Worm (Caenorhabditis elegans) whole organism, L1 larva: ENCODE data around the gene hmg-4.

Source experiments
- C16A3.4 ChIP-seq: fragments of 150-350 bp; optimal IDR thresholded peaks from 2 replicates; lab custom pipeline; 2014; ENCODE audit warnings: missing biosample characterization, missing genetic modification characterization
- F16B12.6 ChIP-seq: fragments of 150-350 bp; optimal IDR thresholded peaks from 2 replicates; lab custom pipeline; 2014; ENCODE audit warnings: missing biosample characterization, missing genetic modification characterization
- alr-1 ChIP-seq: fragments of 200-800 bp; sonication (Bioruptor generic); optimal IDR thresholded peaks from 2 replicates; lab custom pipeline; 2018; ENCODE audit warnings: borderline replicate concordance, mild to moderate bottlenecking, missing genetic modification characterization, missing compliant biosample characterization
- aly-2 ChIP-seq: fragments of 150-350 bp; optimal IDR thresholded peaks from 2 replicates; lab custom pipeline; 2014; ENCODE audit warnings: missing biosample characterization, missing genetic modification characterization
- ama-1 ChIP-seq: fragments of 150-350 bp; optimal IDR thresholded peaks from 2 replicates; lab custom pipeline; 2014
- blmp-1 ChIP-seq: fragments of 150-350 bp; optimal IDR thresholded peaks from 2 replicates; lab custom pipeline; 2014; ENCODE audit warnings: missing biosample characterization, missing genetic modification characterization
- ceh-82 ChIP-seq, 3 experiments: fragments of 150-350 bp in 1 of 3; sonication (generic microtip) in 2 of 3; optimal IDR thresholded peaks; 2 replicates each; lab custom pipeline; 2014 to 2017; ENCODE audit warnings: missing biosample characterization in 3 of 3, missing genetic modification characterization in 3 of 3
- ceh-88 ChIP-seq: fragments of 200-800 bp; sonication (Bioruptor generic); IDR thresholded peaks from 2 replicates; pipeline ENCODE4 v1.3.6; 2022; ENCODE audit warnings: missing genetic modification characterization, missing compliant biosample characterization
- dpl-1 ChIP-seq, 3 experiments: fragments of 150-350 bp in 2 of 3; sonication (generic microtip) in 1 of 3; optimal IDR thresholded peaks; 2 replicates each; lab custom pipeline; 2014 to 2017; ENCODE audit warnings: missing biosample characterization in 3 of 3, missing genetic modification characterization in 3 of 3, missing genetic modification reagents in 3 of 3
- efl-1 ChIP-seq, 4 experiments: fragments of 150-350 bp; optimal IDR thresholded peaks in 3 of 4; peaks in 1 of 4; 1 replicate in 1 of 4; 2 replicates in 3 of 4; lab custom pipeline; 2014; ENCODE audit warnings: missing biosample characterization in 2 of 4, missing genetic modification characterization in 2 of 4, missing genetic modification reagents in 2 of 4
- egl-27 ChIP-seq, 2 experiments: fragments of 150-350 bp in 1 of 2; sonication (generic microtip); optimal IDR thresholded peaks; 3 replicates each; lab custom pipeline; 2017 to 2018; ENCODE audit warnings: missing biosample characterization in 2 of 2, missing genetic modification characterization in 2 of 2, missing genetic modification reagents in 2 of 2
- elt-3 ChIP-seq, 6 experiments: fragments of 150-350 bp in 1 of 6; sonication (generic microtip); optimal IDR thresholded peaks; 2 replicates each; lab custom pipeline; 2017 to 2018; ENCODE audit warnings: missing biosample characterization in 6 of 6, missing genetic modification characterization in 6 of 6, inconsistent platforms in 1 of 6
- fkh-10 ChIP-seq: sonication (generic microtip); optimal IDR thresholded peaks from 2 replicates; lab custom pipeline; 2017; ENCODE audit warnings: missing biosample characterization, missing genetic modification reagents, missing genetic modification characterization
- fkh-4 ChIP-seq: sonication (generic microtip); optimal IDR thresholded peaks from 2 replicates; lab custom pipeline; 2016; ENCODE audit warnings: missing compliant biosample characterization, missing genetic modification characterization, borderline replicate concordance
- hlh-17 ChIP-seq: fragments of 200-800 bp; sonication (Bioruptor generic); optimal IDR thresholded peaks from 2 replicates; lab custom pipeline; 2018; ENCODE audit warnings: missing genetic modification characterization, mild to moderate bottlenecking, missing compliant biosample characterization, moderate library complexity, borderline replicate concordance
- hpl-2 ChIP-seq: fragments of 150-350 bp; optimal IDR thresholded peaks from 2 replicates; lab custom pipeline; 2014; ENCODE audit warnings: missing biosample characterization, missing genetic modification reagents, missing genetic modification characterization
- irx-1 ChIP-seq: sonication (generic microtip); optimal IDR thresholded peaks from 2 replicates; lab custom pipeline; 2016; ENCODE audit warnings: missing genetic modification characterization, missing compliant biosample characterization
- lin-14 ChIP-seq: fragments of 200-800 bp; sonication (Bioruptor generic); optimal IDR thresholded peaks from 2 replicates; lab custom pipeline; 2018; ENCODE audit warnings: mild to moderate bottlenecking, missing genetic modification characterization, moderate library complexity, missing compliant biosample characterization
- lin-15B ChIP-seq: fragments of 150-350 bp; sonication (generic microtip); optimal IDR thresholded peaks from 3 replicates; lab custom pipeline; 2014; ENCODE audit warnings: missing biosample characterization, missing genetic modification characterization
- lin-35 ChIP-seq, 2 experiments: fragments of 150-350 bp; optimal IDR thresholded peaks; 2 replicates each; lab custom pipeline; 2014; ENCODE audit warnings: missing biosample characterization in 2 of 2, missing genetic modification characterization in 2 of 2, missing genetic modification reagents in 2 of 2
- lin-39 ChIP-seq: fragments of 150-350 bp; optimal IDR thresholded peaks from 2 replicates; lab custom pipeline; 2014; ENCODE audit warnings: missing biosample characterization, missing genetic modification reagents, missing genetic modification characterization
- lsy-2 ChIP-seq, 2 experiments: fragments of 150-350 bp; optimal IDR thresholded peaks; 2 replicates each; lab custom pipeline; 2014; ENCODE audit warnings: missing biosample characterization in 2 of 2, missing genetic modification characterization in 2 of 2
- mdl-1 ChIP-seq, 2 experiments: fragments of 150-350 bp; optimal IDR thresholded peaks; 2 replicates each; lab custom pipeline; 2014 to 2017; ENCODE audit warnings: missing biosample characterization in 2 of 2, missing genetic modification characterization in 2 of 2, inconsistent platforms in 1 of 2
- mep-1 ChIP-seq: fragments of 150-350 bp; optimal IDR thresholded peaks from 2 replicates; lab custom pipeline; 2014; ENCODE audit warnings: missing biosample characterization, missing genetic modification characterization
- nhr-12 ChIP-seq: sonication (generic microtip); optimal IDR thresholded peaks from 2 replicates; lab custom pipeline; 2017; ENCODE audit warnings: missing biosample characterization, missing genetic modification characterization
- nhr-20 ChIP-seq: sonication (generic microtip); optimal IDR thresholded peaks from 2 replicates; lab custom pipeline; 2016; ENCODE audit warnings: mild to moderate bottlenecking, missing genetic modification characterization, missing compliant biosample characterization
- nhr-237 ChIP-seq: fragments of 150-350 bp; optimal IDR thresholded peaks from 2 replicates; lab custom pipeline; 2014; ENCODE audit warnings: missing biosample characterization, missing genetic modification characterization
- nhr-47 ChIP-seq: sonication (generic microtip); optimal IDR thresholded peaks from 2 replicates; lab custom pipeline; 2016; ENCODE audit warnings: mild to moderate bottlenecking, missing genetic modification characterization, moderate library complexity, missing compliant biosample characterization
- nhr-71 ChIP-seq: sonication (generic microtip); optimal IDR thresholded peaks from 2 replicates; lab custom pipeline; 2016; ENCODE audit warnings: mild to moderate bottlenecking, missing genetic modification characterization, moderate library complexity, missing compliant biosample characterization
- nhr-76 ChIP-seq: sonication (generic microtip); optimal IDR thresholded peaks from 2 replicates; lab custom pipeline; 2017; ENCODE audit warnings: missing biosample characterization, missing genetic modification characterization
- nhr-77 ChIP-seq: fragments of 150-350 bp; optimal IDR thresholded peaks from 2 replicates; lab custom pipeline; 2014; ENCODE audit warnings: missing biosample characterization, missing genetic modification characterization
- nhr-84 ChIP-seq: sonication (generic microtip); optimal IDR thresholded peaks from 2 replicates; lab custom pipeline; 2017; ENCODE audit warnings: missing biosample characterization, missing genetic modification characterization
- nhr-85 ChIP-seq: sonication (generic microtip); peaks from one replicate; lab custom pipeline; 2016; ENCODE audit warnings: missing genetic modification characterization, inconsistent platforms, missing compliant biosample characterization
- pag-3 ChIP-seq: sonication (generic microtip); optimal IDR thresholded peaks from 2 replicates; lab custom pipeline; 2017; ENCODE audit warnings: missing genetic modification characterization, mild to moderate bottlenecking, missing compliant biosample characterization, antibody characterized with exemption, borderline replicate concordance; ENCODE audit not compliant: insufficient read depth
- rnt-1 ChIP-seq: sonication (generic microtip); optimal IDR thresholded peaks from 2 replicates; lab custom pipeline; 2016; ENCODE audit warnings: mild to moderate bottlenecking, missing genetic modification characterization, moderate library complexity, missing compliant biosample characterization
- snu-23 ChIP-seq: sonication (generic microtip); optimal IDR thresholded peaks from 2 replicates; lab custom pipeline; 2016; ENCODE audit warnings: missing genetic modification characterization, missing compliant biosample characterization
- sptf-1 ChIP-seq: fragments of 150-350 bp; optimal IDR thresholded peaks from 2 replicates; lab custom pipeline; 2014; ENCODE audit warnings: missing biosample characterization, missing genetic modification characterization
- sup-37 ChIP-seq: fragments of 200-800 bp; sonication (Bioruptor generic); optimal IDR thresholded peaks from 2 replicates; lab custom pipeline; 2018; ENCODE audit warnings: mild to moderate bottlenecking, missing genetic modification characterization, missing compliant biosample characterization
- swsn-7 ChIP-seq: sonication (generic microtip); optimal IDR thresholded peaks from 2 replicates; lab custom pipeline; 2016; ENCODE audit warnings: missing genetic modification characterization, missing compliant biosample characterization
- unc-30 ChIP-seq: sonication (generic microtip); optimal IDR thresholded peaks from 2 replicates; lab custom pipeline; 2017; ENCODE audit warnings: missing biosample characterization, missing genetic modification characterization
- unc-86 ChIP-seq: sonication (generic microtip); optimal IDR thresholded peaks from 2 replicates; lab custom pipeline; 2016; ENCODE audit warnings: missing genetic modification characterization, missing compliant biosample characterization
- xbp-1 ChIP-seq: sonication (generic microtip); optimal IDR thresholded peaks from 2 replicates; lab custom pipeline; 2016; ENCODE audit warnings: missing genetic modification characterization, missing compliant biosample characterization
- zip-4 ChIP-seq: fragments of 200-800 bp; sonication (Bioruptor generic); optimal IDR thresholded peaks from 2 replicates; lab custom pipeline; 2018; ENCODE audit warnings: mild to moderate bottlenecking, missing genetic modification characterization, moderate library complexity, missing compliant biosample characterization

hmg-4 gene

DNA sequence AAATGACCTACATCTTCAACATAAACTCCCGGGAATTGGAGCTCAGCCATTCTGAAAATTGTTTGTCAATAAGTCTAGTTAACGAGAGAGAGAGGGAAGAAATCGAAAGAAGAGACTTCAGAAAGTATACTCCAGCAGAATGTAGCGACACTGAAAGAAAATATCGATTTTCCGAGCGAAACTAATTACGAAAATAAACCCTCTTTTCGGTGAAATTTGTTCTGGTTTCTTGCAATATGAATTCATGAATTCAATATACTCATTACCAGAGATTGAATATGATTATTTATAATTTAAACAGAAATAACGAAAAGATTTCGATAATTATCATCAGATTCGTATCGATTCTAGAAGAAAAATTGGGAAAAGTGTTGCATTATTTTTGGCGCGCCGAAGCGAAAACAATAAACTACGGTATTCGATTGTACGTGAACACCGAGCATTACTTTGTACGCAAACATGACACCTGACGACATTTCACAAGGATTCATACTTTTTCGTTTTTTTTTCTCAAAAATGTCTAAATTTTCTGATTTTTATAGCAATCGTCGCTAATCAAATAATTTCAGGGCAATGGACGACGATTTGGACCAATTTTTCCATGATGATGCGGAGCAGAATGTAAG, at the start of gene hmg-4, which contains the start of gene T20B12.3:
Gene hmg-4 (minus strand): TSS at position 51 of the 626 bp plus-strand sequence.
Gene T20B12.3 (plus strand): TSS at position 570 of the 626 bp plus-strand sequence.
- TF ChIP-seq snu-23 (GFP tag; lab: Kevin White, UChicago): peak; percentile 58
- TF ChIP-seq swsn-7 (tag; lab: Kevin White, UChicago): peak; percentile 18
- TF ChIP-seq lin-15B (tag; lab: Kevin White, UChicago): peak; percentile 18
- no peak for TF ChIP-seq alr-1
- peak; percentile 9 for TF ChIP-seq fkh-10 (GFP tag; lab: Kevin White, UChicago)
- TF ChIP-seq mep-1 (tag; lab: Kevin White, UChicago): peak; percentile 44
- peak; percentile 85 for TF ChIP-seq F16B12.6 (tag; lab: Kevin White, UChicago)
- peak; percentile 55 for TF ChIP-seq nhr-71 (tag; lab: Kevin White, UChicago)
- peak in 1 of 2 experiments; percentile 41 for TF ChIP-seq mdl-1 (tag; optimal IDR thresholded peaks at IDR 0.05; lab: Kevin White, UChicago)
- TF ChIP-seq lsy-2 (tag; optimal IDR thresholded peaks at IDR 0.05; lab: Kevin White, UChicago): peak; percentile 93 to 98
- no peak for TF ChIP-seq hpl-2
- TF ChIP-seq nhr-12 (tag; lab: Kevin White, UChicago): no peak
- TF ChIP-seq xbp-1 (tag; lab: Kevin White, UChicago): peak; percentile 30
- TF ChIP-seq blmp-1 (tag; lab: Kevin White, UChicago): peak; percentile 51
- peak; percentile 16 for TF ChIP-seq irx-1
- TF ChIP-seq ceh-88 (GFP tag; lab: Robert Waterston, UW): no peak
- TF ChIP-seq sptf-1: no peak
- peak; percentile 61 to 65 for TF ChIP-seq efl-1 (optimal IDR thresholded peaks at IDR 0.05; lab: Kevin White, UChicago)
- TF ChIP-seq efl-1 (GFP tag; optimal IDR thresholded peaks at IDR 0.05 in 1 of 2; lab: Kevin White, UChicago): peak; percentile 51 to 95
- peak; percentile 35 for TF ChIP-seq rnt-1
- peak in 1 of 6 experiments; percentile 29 for TF ChIP-seq elt-3 (tag; optimal IDR thresholded peaks at IDR 0.05; lab: Kevin White, UChicago)
- TF ChIP-seq lin-35 (GFP tag; optimal IDR thresholded peaks at IDR 0.05; lab: Kevin White, UChicago): peak; percentile 63 to 75
- no peak for TF ChIP-seq pag-3 (tag; lab: Kevin White, UChicago)
- peak; percentile 46 for TF ChIP-seq C16A3.4
- TF ChIP-seq aly-2 (tag; lab: Kevin White, UChicago): no peak
- TF ChIP-seq dpl-1 (GFP tag; optimal IDR thresholded peaks at IDR 0.05; lab: Kevin White, UChicago): peak; percentile 23 to 75 (median 68)
- peak in 1 of 3 experiments; percentile 58 for TF ChIP-seq ceh-82 (tag; optimal IDR thresholded peaks at IDR 0.05; lab: Kevin White, UChicago)
- TF ChIP-seq ama-1 (lab: Kevin White, UChicago): no peak
- TF ChIP-seq nhr-84 (tag; lab: Kevin White, UChicago): no peak
- TF ChIP-seq unc-86 (tag; lab: Kevin White, UChicago): no peak
- peak; percentile 33 for TF ChIP-seq nhr-47
- TF ChIP-seq nhr-85 (tag; lab: Kevin White, UChicago): peak; percentile 9
- TF ChIP-seq egl-27 (tag; optimal IDR thresholded peaks at IDR 0.05; lab: Kevin White, UChicago): no peak
- TF ChIP-seq nhr-77: no peak
- TF ChIP-seq unc-30 (tag; lab: Kevin White, UChicago): no peak

ce11 chrIII:7399004-7399403, 17.6 kb upstream of the hmg-4 start:
- TF ChIP-seq nhr-237 (tag; lab: Kevin White, UChicago) (no peak), unc-86 (tag; lab: Kevin White, UChicago) (no peak), hlh-17 (GFP tag; lab: Kevin White, UChicago) (no peak), lin-14 (GFP tag; lab: Kevin White, UChicago) (peak; percentile 42), fkh-10 (GFP tag; lab: Kevin White, UChicago) (peak; percentile 82)

ce11 chrIII:7397196-7397595, 15.8 kb upstream of the hmg-4 start:
- no peak for TF ChIP-seq unc-30 (tag; lab: Kevin White, UChicago)
- no peak for TF ChIP-seq aly-2 (tag; lab: Kevin White, UChicago)
- TF ChIP-seq lin-14 (GFP tag; lab: Kevin White, UChicago): peak; percentile 3
- no peak for TF ChIP-seq nhr-20 (tag; lab: Kevin White, UChicago)
- TF ChIP-seq fkh-4 (tag; lab: Kevin White, UChicago): no peak
- TF ChIP-seq nhr-76 (tag; lab: Kevin White, UChicago): no peak
- peak; percentile 2 for TF ChIP-seq efl-1 (optimal IDR thresholded peaks at IDR 0.05; lab: Kevin White, UChicago)
- TF ChIP-seq efl-1 (GFP tag; optimal IDR thresholded peaks at IDR 0.05 in 1 of 2; lab: Kevin White, UChicago): no peak
- peak; percentile 11 for TF ChIP-seq blmp-1 (tag; lab: Kevin White, UChicago)
- TF ChIP-seq rnt-1: peak; percentile 30
- no peak for TF ChIP-seq zip-4 (GFP tag; lab: Kevin White, UChicago)
- TF ChIP-seq xbp-1 (tag; lab: Kevin White, UChicago): no peak
- peak; percentile 14 for TF ChIP-seq nhr-71 (tag; lab: Kevin White, UChicago)
- no peak for TF ChIP-seq lin-39 (tag; lab: Kevin White, UChicago)
- no peak for TF ChIP-seq sup-37 (GFP tag; lab: Kevin White, UChicago)
- TF ChIP-seq lsy-2 (tag; optimal IDR thresholded peaks at IDR 0.05; lab: Kevin White, UChicago): peak in 1 of 2 experiments; percentile 10
